Worm (Caenorhabditis elegans): ENCODE data around the gene zyg-12.

- TF ChIP-seq ceh-13 (GFP tag; optimal IDR thresholded peaks at IDR 0.05) (no peak), ceh-36 (tag; optimal IDR thresholded peaks at IDR 0.05) (no peak), hnd-1 (tag; optimal IDR thresholded peaks at IDR 0.05) (no peak), flt-1 (GFP tag; IDR thresholded peaks at IDR 0.05) (no peak)
These were observed 34.1 kb upstream of the zyg-12 start for ce11 chrII:4915572-4915971.

Measured in whole organism, early embryonic.